Fruit fly (Drosophila melanogaster): ENCODE measurements around the gene CG18302.

The CG18302 gene

DNA sequence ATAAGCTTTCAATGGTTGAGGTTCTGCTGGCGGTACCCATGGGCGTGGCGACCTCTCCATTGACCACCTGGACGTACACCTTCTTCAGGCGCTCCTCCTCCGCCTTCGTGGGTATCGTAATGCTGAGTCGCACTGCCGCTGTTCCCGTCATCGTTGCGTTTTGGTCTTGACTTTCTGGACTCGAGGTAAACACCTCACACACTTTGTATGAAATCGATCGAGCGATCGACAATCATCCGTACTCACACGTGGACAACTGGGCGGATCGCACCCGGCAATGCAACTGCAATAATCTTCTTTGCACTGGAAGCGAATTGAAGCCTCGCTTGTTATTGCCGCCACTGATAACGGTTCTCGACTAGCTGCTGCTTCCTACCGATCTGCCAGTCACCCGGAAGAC, 24.0 kb upstream of the CG18302 start, which contains the start of gene CG7384:
TSS of gene CG7384 (minus strand) at position 366 of the 400 bp plus-strand sequence.
- no peak for TF ChIP-seq CG8478 (optimal IDR thresholded peaks at IDR 0.05)
- no peak for TF ChIP-seq CTCF (optimal IDR thresholded peaks at IDR 0.05)

DNA sequence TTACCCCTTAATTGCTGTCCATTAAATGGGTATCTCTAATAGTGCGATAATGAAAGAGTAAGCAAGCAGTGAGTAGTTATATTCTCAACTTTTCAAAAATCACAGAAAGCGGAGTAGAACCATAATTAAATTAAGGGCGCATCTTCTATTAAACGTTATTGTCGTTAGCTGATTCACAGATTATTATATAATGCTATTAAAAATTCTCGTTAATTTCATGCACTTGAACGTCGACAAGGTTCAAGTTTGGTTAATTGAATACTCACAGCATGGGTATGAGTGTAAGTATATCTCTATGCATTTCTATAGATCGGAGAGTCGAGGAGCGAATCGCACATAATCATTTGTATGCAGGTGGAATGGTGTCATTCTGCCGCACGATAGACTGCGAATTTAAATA, 23.3 kb upstream of the CG18302 start:
- TF ChIP-seq CG8478 (optimal IDR thresholded peaks at IDR 0.05) (no peak), CTCF (optimal IDR thresholded peaks at IDR 0.05) (no peak)

DNA sequence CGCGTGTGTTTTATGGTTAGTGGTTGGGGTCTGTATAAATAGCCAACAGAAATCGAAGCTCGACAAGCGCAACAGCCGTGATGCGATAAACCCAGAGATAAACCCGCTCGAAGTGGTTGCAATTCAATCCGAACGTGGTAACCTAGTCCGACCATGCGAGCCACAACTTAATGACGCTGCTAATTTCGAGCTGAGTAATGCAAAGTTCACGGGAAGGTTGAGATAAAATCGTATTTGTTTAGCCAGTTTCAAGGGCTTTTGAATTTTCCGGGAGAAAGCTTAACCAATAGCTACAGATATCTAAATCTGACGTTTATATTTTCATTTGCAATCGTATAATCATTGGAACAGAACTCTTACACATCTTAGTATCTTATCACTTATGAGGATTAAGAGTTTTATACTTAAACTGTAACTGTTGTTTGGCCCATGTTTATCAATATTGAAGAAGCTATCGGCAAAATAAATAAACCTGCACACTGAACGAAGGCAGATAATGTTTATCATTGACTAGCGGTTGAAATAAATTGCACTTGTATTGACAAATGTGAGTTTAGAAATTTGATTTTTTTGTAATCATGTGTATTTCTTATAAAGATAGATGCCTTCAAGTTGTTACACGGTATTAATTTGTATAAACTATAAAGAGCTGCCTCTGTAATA, 20.2 kb upstream of the CG18302 start:
- TF ChIP-seq CTCF (optimal IDR thresholded peaks at IDR 0.05) (no peak), CG8478 (optimal IDR thresholded peaks at IDR 0.05) (no peak)

DNA sequence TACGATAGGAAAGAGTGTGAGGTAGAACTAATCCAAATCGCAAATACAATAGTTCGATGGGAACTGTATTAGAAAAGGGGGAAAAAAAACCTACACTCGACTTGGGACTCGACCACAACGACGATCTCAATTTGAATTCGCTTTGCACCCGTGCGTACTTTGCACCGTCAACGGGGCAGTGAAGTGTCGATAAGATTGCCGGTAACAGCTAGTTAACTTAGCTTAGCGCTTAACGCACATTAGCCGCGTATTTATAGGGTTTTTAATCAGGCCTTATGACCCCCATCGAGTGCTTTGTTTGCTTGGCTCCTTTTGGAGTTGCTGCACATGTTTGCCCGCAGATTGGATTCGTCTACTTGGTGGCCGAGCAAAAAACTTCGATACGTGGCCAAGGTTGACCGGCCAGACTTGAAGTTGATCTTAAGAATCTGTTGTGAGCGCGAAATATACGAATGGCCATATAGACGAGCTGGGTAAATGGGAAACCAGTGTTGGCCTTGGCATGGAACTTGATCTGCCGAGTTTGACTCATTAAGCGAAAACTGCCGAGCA, 19.5 kb upstream of the CG18302 start:
- no peak for TF ChIP-seq CTCF (optimal IDR thresholded peaks at IDR 0.05)
- no peak for TF ChIP-seq CG8478 (optimal IDR thresholded peaks at IDR 0.05)

DNA sequence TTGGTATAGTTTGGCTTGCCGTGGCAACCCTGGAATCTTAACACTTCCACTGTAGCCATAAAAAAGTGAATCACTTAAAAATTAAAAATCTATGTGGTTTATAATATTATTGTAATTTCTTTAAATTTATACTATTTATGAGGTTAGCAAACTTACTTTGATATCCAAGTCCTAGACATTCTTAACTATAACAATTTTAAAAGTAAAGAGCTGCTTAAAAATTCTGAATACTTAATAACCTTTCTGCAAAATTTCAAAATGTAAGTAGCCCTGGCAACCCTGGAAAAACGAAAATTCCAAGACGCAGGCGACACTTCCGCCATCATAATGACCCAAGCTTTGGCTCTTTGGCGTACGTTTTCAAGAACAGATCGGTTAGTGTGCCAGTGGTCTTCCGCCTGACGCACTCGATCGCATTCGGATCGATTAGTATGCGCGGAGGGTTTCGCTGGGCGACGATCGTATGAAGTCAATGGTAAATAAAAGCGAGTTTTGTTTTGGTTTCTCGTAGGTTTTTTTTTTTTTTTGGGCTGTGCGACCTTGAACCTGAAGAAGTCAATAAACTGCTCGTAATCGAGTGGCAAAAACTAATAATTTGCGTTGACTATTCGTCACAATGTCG, 18.5 kb upstream of the CG18302 start:
- no peak for TF ChIP-seq CTCF (optimal IDR thresholded peaks at IDR 0.05)
- no peak for TF ChIP-seq CG8478 (optimal IDR thresholded peaks at IDR 0.05)

DNA sequence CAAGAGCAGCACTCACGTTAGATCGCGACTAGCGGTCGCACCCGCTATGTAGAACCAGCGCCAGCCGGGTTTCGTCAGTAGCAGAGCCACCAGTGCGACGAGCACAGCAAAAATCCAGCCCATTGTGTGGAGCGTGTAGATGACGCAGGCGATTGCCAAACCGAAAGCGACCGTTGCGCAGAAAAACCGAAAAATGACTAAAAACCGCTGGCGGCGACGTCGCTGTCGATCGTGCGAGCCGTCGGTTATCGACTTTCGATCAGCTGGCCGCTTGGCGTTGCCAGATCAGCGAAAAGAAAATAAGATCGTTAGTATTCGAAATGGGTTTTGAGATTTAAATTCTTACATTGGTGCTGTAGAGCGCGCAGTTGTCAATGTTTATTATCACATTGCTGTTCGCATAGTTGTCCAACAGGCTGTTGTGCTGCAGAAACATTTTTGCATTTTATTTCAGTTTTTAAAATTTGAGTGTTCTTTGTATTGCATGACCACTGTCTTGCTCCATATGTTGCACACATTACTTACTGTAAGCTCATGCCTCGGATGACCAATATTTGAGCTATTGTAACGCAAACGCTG, 17.6 kb upstream of the CG18302 start:
- no peak for TF ChIP-seq CG8478 (optimal IDR thresholded peaks at IDR 0.05)
- no peak for TF ChIP-seq CTCF (optimal IDR thresholded peaks at IDR 0.05)

DNA sequence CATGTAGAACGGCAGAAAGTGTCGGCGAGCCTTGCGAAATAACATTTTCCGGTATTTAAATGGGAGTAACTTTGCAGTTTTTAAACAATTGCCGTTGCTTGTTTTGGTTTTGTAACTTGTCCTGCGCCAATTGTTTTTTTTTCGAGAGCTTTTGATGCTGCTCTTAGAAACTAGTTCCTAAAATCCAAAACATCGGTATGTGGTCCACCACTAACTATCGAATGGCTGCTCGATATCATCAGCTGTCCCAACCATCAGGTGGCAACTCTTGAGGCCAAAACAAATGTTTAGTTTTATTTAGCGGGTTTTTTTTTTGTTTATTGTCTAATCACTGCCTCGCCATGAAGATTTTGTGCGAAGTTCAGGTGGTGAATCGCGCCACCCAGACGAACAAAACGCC, 17.0 kb upstream of the CG18302 start, which contains the start of the genes Fatp1 and Lrr47:
TSS of gene Fatp1 (minus strand) at position 134 of the 400 bp plus-strand sequence.
TSS of gene Lrr47 (plus strand) at position 251 of the 400 bp plus-strand sequence.
- TF ChIP-seq CTCF (optimal IDR thresholded peaks at IDR 0.05), result peak; percentile 13 to 15
- TF ChIP-seq CG8478 (optimal IDR thresholded peaks at IDR 0.05), result no peak

DNA sequence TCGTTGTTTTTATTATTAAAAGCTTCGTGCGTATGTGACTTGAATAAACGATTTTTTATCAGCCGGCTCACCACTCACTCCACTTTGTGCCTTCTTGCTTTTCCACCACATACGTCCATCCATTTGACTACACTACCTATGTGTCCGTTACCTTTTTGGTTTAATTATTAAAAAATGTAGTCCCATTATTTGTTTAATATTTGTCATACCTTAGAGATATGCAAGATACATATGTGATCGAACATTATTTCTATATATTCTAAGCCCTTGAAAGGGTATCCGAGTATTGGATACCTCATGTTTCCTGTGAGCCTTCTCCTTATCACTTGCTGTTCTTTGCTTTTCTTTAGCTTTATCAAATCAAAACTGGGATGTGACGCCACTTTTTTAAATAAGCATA, 14.9 kb upstream of the CG18302 start:
- TF ChIP-seq CTCF (optimal IDR thresholded peaks at IDR 0.05), result no peak
- no peak for TF ChIP-seq CG8478 (optimal IDR thresholded peaks at IDR 0.05)

DNA sequence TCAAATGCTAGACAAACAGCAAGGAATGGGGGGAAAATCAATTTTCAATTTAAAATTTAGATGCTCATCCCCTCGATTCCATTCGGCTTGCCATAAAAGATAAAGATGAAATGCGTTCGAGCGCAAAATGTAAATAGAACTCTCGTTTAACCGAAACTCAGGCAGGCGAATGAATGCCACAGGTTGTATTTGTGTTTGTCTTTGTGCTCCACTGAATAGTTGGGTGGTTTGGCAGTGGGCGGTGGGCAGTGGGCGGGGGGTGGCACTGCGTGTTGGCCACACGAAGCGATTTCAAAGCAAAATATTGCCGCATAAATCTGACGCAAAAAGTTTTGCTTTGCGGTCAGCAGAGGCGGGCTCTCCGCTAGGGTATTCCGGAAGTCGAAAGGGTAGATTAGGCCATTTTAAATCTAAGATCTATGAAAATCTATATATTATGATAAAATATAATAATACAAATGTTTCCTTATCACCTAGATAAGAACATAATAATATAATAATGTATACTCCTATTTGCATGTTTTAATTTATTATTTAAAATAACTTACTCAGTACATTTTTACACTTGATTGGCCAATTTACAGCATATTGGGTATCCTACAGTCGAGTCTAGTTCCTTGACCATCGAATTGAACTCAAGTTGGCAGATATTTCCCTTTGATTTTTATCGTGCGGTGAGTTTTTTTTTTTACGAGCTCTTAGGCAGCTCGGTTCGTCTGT, 11.8 kb upstream of the CG18302 start:
- TF ChIP-seq CTCF (optimal IDR thresholded peaks at IDR 0.05) (no peak), CG8478 (optimal IDR thresholded peaks at IDR 0.05) (no peak)

DNA sequence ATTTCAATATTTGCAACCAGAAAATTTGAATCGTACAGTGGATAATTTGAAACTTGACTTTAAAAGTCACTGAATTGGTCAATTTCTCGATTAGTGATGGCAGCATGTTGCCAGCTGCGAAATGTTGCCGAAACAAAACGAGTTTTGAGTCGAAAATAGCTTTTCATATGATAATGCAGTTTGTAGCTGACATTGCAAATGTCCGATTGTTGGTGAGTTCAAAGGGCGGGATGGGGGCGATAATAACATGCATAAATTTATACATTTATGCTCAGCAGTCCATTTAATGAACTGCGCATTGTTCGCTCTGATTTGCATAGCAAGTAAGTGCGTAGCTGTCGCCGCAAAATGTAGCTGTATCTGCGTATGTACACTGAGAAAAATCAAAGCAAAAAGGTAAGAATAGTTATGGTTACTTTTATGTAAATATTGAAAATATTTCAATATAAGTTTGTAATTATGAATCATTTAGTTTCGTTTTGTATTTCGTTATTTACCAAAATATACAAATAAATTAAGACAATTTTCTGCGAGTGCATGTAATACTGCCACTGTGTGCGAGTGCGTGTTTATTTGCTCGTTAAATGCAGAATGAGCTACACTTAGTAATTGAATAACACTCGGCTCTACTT, 7.1 kb upstream of the CG18302 start, which contains the start of gene Lip4:
TSS of gene Lip4 (plus strand) at position 620 of the 632 bp plus-strand sequence.
- TF ChIP-seq CTCF (optimal IDR thresholded peaks at IDR 0.05) (no peak), CG8478 (optimal IDR thresholded peaks at IDR 0.05) (no peak)

DNA sequence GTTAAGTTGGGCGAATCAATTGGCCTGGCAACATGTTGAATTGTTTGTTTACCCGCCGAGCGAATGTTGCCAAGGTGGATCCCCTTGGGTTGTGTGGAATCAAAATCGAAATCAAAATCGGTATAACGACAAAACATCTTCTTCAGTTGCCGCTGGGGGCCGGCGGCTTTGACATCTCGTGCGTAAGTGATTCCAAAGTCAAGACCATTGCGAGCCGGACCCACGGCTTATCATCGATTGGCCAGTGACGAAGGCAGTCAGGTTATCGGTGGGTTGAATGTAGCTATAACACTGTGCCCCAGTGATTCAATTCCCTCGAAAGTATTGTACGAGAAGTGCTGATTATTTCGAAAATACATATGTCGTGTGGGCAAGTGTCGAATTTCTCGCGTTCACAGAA, 5.1 kb upstream of the CG18302 start:
- TF ChIP-seq CG8478 (optimal IDR thresholded peaks at IDR 0.05) (no peak), CTCF (optimal IDR thresholded peaks at IDR 0.05) (no peak)

DNA sequence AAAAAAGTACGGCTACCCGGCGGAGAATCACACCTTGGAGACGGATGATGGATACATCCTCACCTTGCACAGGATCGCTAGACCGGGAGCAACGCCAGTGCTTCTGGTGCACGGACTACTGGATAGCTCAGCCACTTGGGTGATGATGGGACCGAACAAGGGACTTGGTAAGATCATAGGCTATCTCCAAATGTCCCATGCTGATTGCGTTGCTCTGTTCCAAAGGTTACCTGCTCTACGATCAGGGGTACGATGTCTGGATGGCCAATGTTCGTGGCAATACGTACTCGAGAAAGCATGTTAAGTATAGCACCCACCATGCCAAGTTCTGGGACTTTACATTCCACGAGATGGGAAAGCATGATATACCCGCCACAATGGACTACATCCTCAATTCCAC, 4.0 kb upstream of the CG18302 start:
- no peak for TF ChIP-seq CG8478 (optimal IDR thresholded peaks at IDR 0.05)
- TF ChIP-seq CTCF (optimal IDR thresholded peaks at IDR 0.05), result no peak

DNA sequence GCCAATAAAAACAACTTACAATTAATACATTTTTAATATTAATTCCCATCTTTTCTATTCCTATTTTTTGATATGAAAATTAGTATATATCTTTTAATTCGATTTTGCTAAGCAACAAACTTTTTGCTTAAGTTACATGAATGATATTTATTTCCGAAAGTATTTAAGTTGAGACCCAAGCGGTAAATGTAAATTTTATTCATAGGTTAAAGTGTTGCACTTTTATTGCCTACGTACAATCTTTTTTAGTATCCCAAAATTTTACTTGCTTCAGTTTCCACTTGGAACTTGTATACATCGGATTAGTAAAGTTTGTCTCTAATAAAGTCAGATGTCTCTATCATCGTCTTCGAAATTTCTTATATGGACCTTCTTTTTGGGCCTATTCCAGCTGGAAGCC, 2.6 kb upstream of the CG18302 start, which contains the start of gene CG18301:
TSS of gene CG18301 (plus strand) at position 301 of the 400 bp plus-strand sequence.
- TF ChIP-seq CTCF (optimal IDR thresholded peaks at IDR 0.05) (no peak), CG8478 (optimal IDR thresholded peaks at IDR 0.05) (no peak)

DNA sequence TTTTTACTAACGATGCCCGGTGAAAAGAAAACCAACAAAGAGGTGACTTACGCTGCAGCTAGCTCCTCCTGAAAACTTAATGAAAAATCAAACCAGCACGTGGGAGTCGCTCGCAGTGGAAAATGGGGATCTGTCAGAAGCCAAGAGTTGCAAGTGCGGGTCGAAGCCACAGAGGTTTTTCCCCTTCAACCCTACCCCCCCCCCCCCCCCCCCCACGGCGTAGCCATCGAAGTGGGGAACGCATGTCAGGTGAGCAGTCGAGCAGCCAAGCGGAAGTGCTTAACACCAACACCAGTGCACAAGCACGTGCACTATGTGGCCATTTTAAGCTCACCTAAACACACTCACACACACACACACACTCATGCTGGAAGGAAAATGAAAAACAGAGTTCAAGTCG, 5.2 kb downstream of the CG18302 start:
- no peak for TF ChIP-seq CG8478 (optimal IDR thresholded peaks at IDR 0.05)
- no peak for TF ChIP-seq CTCF (optimal IDR thresholded peaks at IDR 0.05)
